Fruit fly (Drosophila melanogaster) whole organism, embryonic: ENCODE results near the gene CG45544.
A peak's percentile ranks its signal among the peaks of the same experiment; 100 is the strongest.

Experiments
- ATbp ChIP-seq: fragments of 200-800 bp; sonication (Bioruptor generic); optimal IDR thresholded peaks from 2 replicates; lab custom pipeline; 2017; ENCODE audit warnings: missing biosample characterization, mild to moderate bottlenecking, missing genetic modification characterization, missing genetic modification reagents
- BEAF-32 ChIP-seq: fragments of 200-800 bp; sonication (Bioruptor generic); optimal IDR thresholded peaks from 3 replicates; lab custom pipeline; 2017; ENCODE audit warnings: missing biosample characterization, missing genetic modification characterization, mild to moderate bottlenecking, moderate library complexity, missing genetic modification reagents
- BtbVII ChIP-seq: fragments of 200-800 bp; sonication (Bioruptor generic); optimal IDR thresholded peaks from 3 replicates; lab custom pipeline; 2017; ENCODE audit warnings: missing biosample characterization, mild to moderate bottlenecking, missing genetic modification characterization
- CG11560 ChIP-seq: fragments of 200-800 bp; sonication (Bioruptor generic); IDR thresholded peaks from 3 replicates; pipeline ENCODE4 v1.3.6; 2022; ENCODE audit warnings: missing biosample characterization, missing genetic modification characterization
- CG12155 ChIP-seq: fragments of 200-800 bp; sonication (Bioruptor generic); optimal IDR thresholded peaks from 3 replicates; lab custom pipeline; 2016; ENCODE audit warnings: missing biosample characterization, missing genetic modification characterization
- CG1233 ChIP-seq: fragments of 200-800 bp; sonication (Bioruptor generic); optimal IDR thresholded peaks from 4 replicates; lab custom pipeline; 2018; ENCODE audit warnings: missing biosample characterization, mild to moderate bottlenecking, missing genetic modification characterization
- CG12769 ChIP-seq: fragments of 200-800 bp; sonication (Bioruptor generic); optimal IDR thresholded peaks from 2 replicates; lab custom pipeline; 2019; ENCODE audit warnings: missing biosample characterization, mild to moderate bottlenecking, missing genetic modification characterization, moderate library complexity
- CG15514 ChIP-seq: fragments of 200-800 bp; sonication (Bioruptor generic); optimal IDR thresholded peaks from 3 replicates; lab custom pipeline; 2017; ENCODE audit warnings: missing biosample characterization, missing genetic modification characterization, mild to moderate bottlenecking, moderate library complexity, missing genetic modification reagents
- CG17328 ChIP-seq: fragments of 200-800 bp; sonication (Bioruptor generic); IDR thresholded peaks from 2 replicates; pipeline ENCODE4 v1.3.6; 2022; ENCODE audit warnings: missing biosample characterization, missing genetic modification characterization
- CG17359 ChIP-seq: fragments of 200-800 bp; sonication (Bioruptor generic); optimal IDR thresholded peaks from 3 replicates; lab custom pipeline; 2018; ENCODE audit warnings: missing biosample characterization, mild to moderate bottlenecking, missing genetic modification characterization, moderate library complexity
- CG17829 ChIP-seq: fragments of 200-800 bp; optimal IDR thresholded peaks from 2 replicates; lab custom pipeline; 2019; ENCODE audit warnings: missing biosample characterization, mild to moderate bottlenecking, missing genetic modification characterization, moderate library complexity
- CG2199 ChIP-seq: fragments of 200-800 bp; sonication (Bioruptor generic); IDR thresholded peaks from 3 replicates; pipeline ENCODE4 v1.3.6; 2022; ENCODE audit warnings: missing biosample characterization, missing genetic modification characterization
- CG2678 ChIP-seq: fragments of 200-800 bp; sonication (Bioruptor generic); optimal IDR thresholded peaks from 3 replicates; lab custom pipeline; 2019; ENCODE audit warnings: missing biosample characterization, mild to moderate bottlenecking, missing genetic modification characterization, moderate library complexity
- CG31441 ChIP-seq: fragments of 200-800 bp; sonication (Bioruptor generic); IDR thresholded peaks from 2 replicates; pipeline ENCODE4 v1.3.6; 2022; ENCODE audit warnings: missing biosample characterization, missing genetic modification characterization
- CG32767 ChIP-seq: fragments of 200-800 bp; sonication (Bioruptor generic); IDR thresholded peaks from 2 replicates; pipeline ENCODE4 v1.3.6; 2022; ENCODE audit warnings: missing biosample characterization, missing genetic modification characterization
- CG4360 ChIP-seq: fragments of 200-800 bp; sonication (Bioruptor generic); IDR thresholded peaks from 2 replicates; pipeline ENCODE4 v1.3.6; 2022; ENCODE audit warnings: missing biosample characterization, missing genetic modification characterization
- CG8290 ChIP-seq, 3 experiments: fragments of 200-800 bp; sonication (Bioruptor generic); optimal IDR thresholded peaks; 2 replicates each; lab custom pipeline; 2016 to 2019; ENCODE audit warnings: missing biosample characterization in 3 of 3, missing genetic modification characterization in 3 of 3, mild to moderate bottlenecking in 2 of 3, moderate library complexity in 1 of 3
- CTCF ChIP-seq: fragments of 200-800 bp; sonication (Bioruptor generic); optimal IDR thresholded peaks from 2 replicates; lab custom pipeline; 2017; ENCODE audit warnings: missing biosample characterization, mild to moderate bottlenecking, missing genetic modification characterization, moderate library complexity
- Elba2 ChIP-seq: fragments of 200-800 bp; sonication (Bioruptor generic); optimal IDR thresholded peaks from 3 replicates; lab custom pipeline; 2016; ENCODE audit warnings: missing biosample characterization, missing genetic modification characterization
- H15 ChIP-seq: fragments of 200-800 bp; sonication (Bioruptor generic); IDR thresholded peaks from 3 replicates; pipeline ENCODE4 v1.3.6; 2022; ENCODE audit warnings: missing biosample characterization, missing genetic modification characterization
- Rfx ChIP-seq: fragments of 200-800 bp; sonication (Bioruptor generic); IDR thresholded peaks from 2 replicates; pipeline ENCODE4 v1.3.6; 2022; ENCODE audit warnings: missing biosample characterization, missing genetic modification characterization
- Scr ChIP-seq: fragments of 200-800 bp; sonication (Bioruptor generic); IDR thresholded peaks from 2 replicates; pipeline ENCODE4 v1.3.6; 2022; ENCODE audit warnings: missing biosample characterization, missing genetic modification characterization; ENCODE audit not compliant: partially characterized antibody
- Spps ChIP-seq: fragments of 200-800 bp; sonication (Bioruptor generic); optimal IDR thresholded peaks from 2 replicates; lab custom pipeline; 2018; ENCODE audit warnings: missing biosample characterization, mild to moderate bottlenecking, missing genetic modification characterization
- YL-1 ChIP-seq: fragments of 200-800 bp; sonication (Bioruptor generic); optimal IDR thresholded peaks from 3 replicates; lab custom pipeline; 2017; ENCODE audit warnings: missing biosample characterization, mild to moderate bottlenecking, missing genetic modification characterization
- br ChIP-seq: fragments of >200 bp; optimal IDR thresholded peaks from 2 replicates; lab custom pipeline; 2017
- bsh ChIP-seq, 2 experiments: fragments of 200-800 bp; sonication (Bioruptor generic); optimal IDR thresholded peaks; 2 replicates each; lab custom pipeline; 2017 to 2018; ENCODE audit warnings: mild to moderate bottlenecking in 2 of 2, missing biosample characterization in 2 of 2, missing genetic modification characterization in 2 of 2, moderate library complexity in 1 of 2
- cg ChIP-seq: fragments of 200-800 bp; sonication (Bioruptor generic); optimal IDR thresholded peaks from 3 replicates; lab custom pipeline; 2019; ENCODE audit warnings: missing biosample characterization, mild to moderate bottlenecking, missing genetic modification characterization, moderate library complexity
- cwo ChIP-seq: fragments of 200-800 bp; sonication (Bioruptor generic); optimal IDR thresholded peaks from 3 replicates; lab custom pipeline; 2017; ENCODE audit warnings: missing biosample characterization, missing genetic modification characterization, mild to moderate bottlenecking, moderate library complexity, missing genetic modification reagents
- ewg ChIP-seq: fragments of 200-800 bp; sonication (Bioruptor generic); optimal IDR thresholded peaks from 3 replicates; lab custom pipeline; 2017; ENCODE audit warnings: mild to moderate bottlenecking, missing biosample characterization, missing genetic modification reagents, missing genetic modification characterization
- exex ChIP-seq: fragments of 200-800 bp; sonication (Bioruptor generic); optimal IDR thresholded peaks from 4 replicates; lab custom pipeline; 2018; ENCODE audit warnings: missing biosample characterization, mild to moderate bottlenecking, missing genetic modification characterization, moderate library complexity
- gem ChIP-seq: fragments of 200-800 bp; sonication (Bioruptor generic); optimal IDR thresholded peaks from 2 replicates; lab custom pipeline; 2019; ENCODE audit warnings: missing biosample characterization, mild to moderate bottlenecking, missing genetic modification characterization, moderate library complexity
- grau ChIP-seq: fragments of 200-800 bp; optimal IDR thresholded peaks from 3 replicates; lab custom pipeline; 2019; ENCODE audit warnings: missing biosample characterization, mild to moderate bottlenecking, missing genetic modification characterization, moderate library complexity
- grn ChIP-seq: fragments of 200-800 bp; sonication (Bioruptor generic); optimal IDR thresholded peaks from 3 replicates; lab custom pipeline; 2017; ENCODE audit warnings: missing biosample characterization, missing genetic modification characterization
- insv ChIP-seq, 2 experiments: fragments of 200-800 bp; sonication (Bioruptor generic); optimal IDR thresholded peaks; 3 replicates each; lab custom pipeline; 2016 to 2018; ENCODE audit warnings: missing biosample characterization in 2 of 2, missing genetic modification characterization in 2 of 2
- kay ChIP-seq: fragments of 200-800 bp; sonication (Bioruptor generic); optimal IDR thresholded peaks from 2 replicates; lab custom pipeline; 2016; ENCODE audit warnings: missing biosample characterization, missing genetic modification characterization
- lab ChIP-seq: fragments of 200-800 bp; sonication (Bioruptor generic); optimal IDR thresholded peaks from 3 replicates; lab custom pipeline; 2017; ENCODE audit warnings: missing biosample characterization, missing genetic modification characterization, mild to moderate bottlenecking, moderate library complexity, missing genetic modification reagents
- lbe ChIP-seq: fragments of 200-800 bp; sonication (Bioruptor generic); optimal IDR thresholded peaks from 2 replicates; lab custom pipeline; 2016; ENCODE audit warnings: missing biosample characterization, mild to moderate bottlenecking, missing genetic modification characterization
- mld ChIP-seq: fragments of 200-800 bp; sonication (Bioruptor generic); IDR thresholded peaks from 3 replicates; pipeline ENCODE4 v1.3.6; 2022; ENCODE audit warnings: missing biosample characterization, missing genetic modification characterization; ENCODE audit not compliant: partially characterized antibody
- nom ChIP-seq: fragments of 200-800 bp; sonication (Bioruptor generic); optimal IDR thresholded peaks from 2 replicates; lab custom pipeline; 2017; ENCODE audit warnings: missing biosample characterization, missing genetic modification characterization, mild to moderate bottlenecking, moderate library complexity, missing genetic modification reagents
- odd ChIP-seq: fragments of 200-800 bp; sonication (Bioruptor generic); optimal IDR thresholded peaks from 2 replicates; lab custom pipeline; 2017; ENCODE audit warnings: missing biosample characterization, mild to moderate bottlenecking, missing genetic modification characterization
- pros ChIP-seq: fragments of 200-800 bp; sonication (Bioruptor generic); optimal IDR thresholded peaks from 3 replicates; lab custom pipeline; 2019; ENCODE audit warnings: missing biosample characterization, mild to moderate bottlenecking, missing genetic modification characterization, moderate library complexity
- sd ChIP-seq: fragments of 200-800 bp; sonication (Bioruptor generic); optimal IDR thresholded peaks from 3 replicates; lab custom pipeline; 2018; ENCODE audit warnings: missing biosample characterization, mild to moderate bottlenecking, missing genetic modification characterization, moderate library complexity
- stwl ChIP-seq: fragments of 200-800 bp; sonication (Bioruptor generic); optimal IDR thresholded peaks from 3 replicates; lab custom pipeline; 2018; ENCODE audit warnings: missing biosample characterization, mild to moderate bottlenecking, missing genetic modification characterization, moderate library complexity
- sug ChIP-seq: fragments of 200-800 bp; optimal IDR thresholded peaks from 2 replicates; lab custom pipeline; 2019; ENCODE audit warnings: missing biosample characterization, mild to moderate bottlenecking, missing genetic modification characterization, moderate library complexity
- tap ChIP-seq: fragments of 200-800 bp; optimal IDR thresholded peaks from 3 replicates; lab custom pipeline; 2019; ENCODE audit warnings: missing biosample characterization, mild to moderate bottlenecking, missing genetic modification characterization, moderate library complexity
- vvl ChIP-seq: fragments of 200-800 bp; sonication (Bioruptor generic); IDR thresholded peaks from 2 replicates; pipeline ENCODE4 v1.3.6; 2022; ENCODE audit warnings: missing biosample characterization, missing genetic modification characterization
- wdn ChIP-seq: fragments of 200-800 bp; sonication (Bioruptor generic); IDR thresholded peaks from 2 replicates; pipeline ENCODE4 v1.3.6; 2022; ENCODE audit warnings: missing biosample characterization, missing genetic modification characterization

The CG45544 gene

dm6 chr3R:29214262-29214661, 42.0 kb upstream of the CG45544 start (continued):
- TF ChIP-seq gem (tag; lab: Kevin White, UChicago) (peak; percentile 99), CG31441 (GFP tag; lab: Robert Waterston, UW) (peak; percentile 98), tap (tag; lab: Kevin White, UChicago) (peak; percentile 99)

dm6 chr3R:29214982-29215533, 41.2 kb upstream of the CG45544 start:
- TF ChIP-seq cg (GFP tag; lab: Kevin White, UChicago) (peak; percentile 62), bsh (GFP tag; optimal IDR thresholded peaks at IDR 0.05; lab: Kevin White, UChicago) (peak in 1 of 2 experiments; percentile 47), Elba2 (GFP tag; lab: Kevin White, UChicago) (peak; percentile 98), mld (GFP tag; lab: Robert Waterston, UW) (no peak), CG8290 (GFP tag; optimal IDR thresholded peaks at IDR 0.05; lab: Kevin White, UChicago) (no peak), CG8290 (tag; optimal IDR thresholded peaks at IDR 0.05; lab: Kevin White, UChicago) (peak in 1 of 2 experiments; percentile 22), nom (GFP tag; lab: Kevin White, UChicago) (peak; percentile 84), BEAF-32 (GFP tag; lab: Kevin White, UChicago) (peak; percentile 15), sug (peak; percentile 71), CG1233 (GFP tag; lab: Kevin White, UChicago) (no peak), insv (GFP tag; optimal IDR thresholded peaks at IDR 0.05; lab: Kevin White, UChicago) (peak in 1 of 2 experiments; percentile 96), ewg (peak; percentile 20), lab (GFP tag; lab: Kevin White, UChicago) (peak; percentile 29), exex (tag; lab: Kevin White, UChicago) (peak; percentile 60), CG2678 (peak; percentile 39), CG4360 (peak; percentile 96), pros (GFP tag; lab: Kevin White, UChicago) (peak; percentile 67), BtbVII (GFP tag; lab: Kevin White, UChicago) (peak; percentile 24), Spps (no peak), ATbp (GFP tag; lab: Kevin White, UChicago) (no peak), cwo (GFP tag; lab: Kevin White, UChicago) (peak; percentile 33), br (lab: Kevin White, UChicago) (no peak), sd (tag; lab: Kevin White, UChicago) (peak; percentile 85), CG32767 (GFP tag; lab: Robert Waterston, UW) (0 out of 2 replicates have a peak, but pooled peaks have one; percentile 11), wdn (GFP tag; lab: Robert Waterston, UW) (no peak), CG17359 (tag; lab: Kevin White, UChicago) (peak; percentile 23), lbe (GFP tag; lab: Kevin White, UChicago) (peak; percentile 57), odd (GFP tag; lab: Kevin White, UChicago) (peak; percentile 8), kay (GFP tag; lab: Kevin White, UChicago) (no peak), CG12155 (GFP tag; lab: Kevin White, UChicago) (peak; percentile 18), CG15514 (peak; percentile 48), YL-1 (peak; percentile 14), stwl (peak; percentile 21), CG17829 (tag; lab: Kevin White, UChicago) (no peak), Scr (GFP tag; lab: Robert Waterston, UW) (0 out of 2 replicates have a peak, but pooled peaks have one; percentile 23), vvl (GFP tag; lab: Robert Waterston, UW) (0 out of 2 replicates have a peak, but pooled peaks have one; percentile 7), grn (peak; percentile 35), grau (tag; lab: Kevin White, UChicago) (peak; percentile 4), CTCF (GFP tag; lab: Kevin White, UChicago) (no peak), CG12769 (tag; lab: Kevin White, UChicago) (peak; percentile 58), Rfx (GFP tag; lab: Robert Waterston, UW) (0 out of 2 replicates have a peak, but pooled peaks have one; percentile 15), CG11560 (tag; lab: Robert Waterston, UW) (no peak), H15 (no peak), CG2199 (GFP tag; lab: Robert Waterston, UW) (peak; percentile 13; the same call in 1 of the 3 replicates), CG17328 (GFP tag; lab: Robert Waterston, UW) (0 out of 2 replicates have a peak, but pooled peaks have one; percentile 8)
